Worm (Caenorhabditis elegans): ENCODE measurements around the gene din-1.
A peak's percentile ranks its signal among the peaks of the same experiment; 100 is the strongest.

din-1 gene

DNA sequence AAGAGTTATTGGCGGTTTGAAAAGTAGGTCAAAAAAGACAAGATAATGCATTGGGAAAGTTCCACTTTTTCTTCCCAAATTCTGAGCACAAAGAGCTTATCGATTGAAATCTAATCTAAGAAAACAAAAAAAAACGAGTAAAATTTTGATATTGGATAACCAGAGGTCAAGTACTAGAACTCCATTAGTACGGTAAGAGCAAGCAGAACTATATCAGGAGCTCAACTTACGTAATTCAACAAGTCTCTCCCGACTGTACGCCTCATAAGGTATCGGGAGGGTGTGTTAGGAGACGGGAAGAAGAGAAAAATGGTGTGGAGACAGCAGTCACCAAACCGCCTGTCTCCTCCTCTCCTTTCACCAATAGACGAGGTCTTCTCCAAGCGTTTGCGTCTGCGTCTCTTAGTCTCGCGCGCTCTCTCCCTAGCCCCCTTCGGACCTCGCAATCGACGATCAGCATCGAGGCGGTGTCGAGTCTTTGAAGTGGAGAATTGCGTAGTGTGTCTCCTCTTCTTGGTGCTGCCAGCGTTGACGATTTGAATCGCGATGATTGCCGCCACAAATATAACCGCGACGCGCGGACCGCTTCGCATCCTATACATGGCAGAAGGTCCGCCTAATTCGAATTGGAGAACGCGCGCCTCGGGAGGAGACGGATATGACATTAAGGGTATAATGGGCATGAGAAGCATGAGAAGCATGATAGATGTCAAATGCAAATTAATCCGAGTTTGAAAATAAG is 66.3 kb downstream of the din-1 start, which contains the start of gene F54D5.5:
F54D5.5 (minus strand) TSS at position 51 of the 742 bp plus-strand sequence.
- TF ChIP-seq ceh-40 (GFP tag; IDR thresholded peaks at IDR 0.05) (no peak), unc-62 (GFP tag; optimal IDR thresholded peaks at IDR 0.05) (no peak), aptf-3 (GFP tag; IDR thresholded peaks at IDR 0.05) (no peak), hmg-1.2 (GFP tag; IDR thresholded peaks at IDR 0.05) (peak; percentile 71), let-526 (GFP tag; IDR thresholded peaks at IDR 0.05) (no peak), K12H6.12 (tag; optimal IDR thresholded peaks at IDR 0.05) (no peak), ztf-26 (tag; optimal IDR thresholded peaks at IDR 0.05) (no peak), snpc-4 (GFP tag; optimal IDR thresholded peaks at IDR 0.05) (no peak), snpc-4 (tag; optimal IDR thresholded peaks at IDR 0.05) (no peak), F23B12.7 (tag; optimal IDR thresholded peaks at IDR 0.05; ENCODE audit: insufficient read depth) (no peak), lsl-1 (GFP tag; optimal IDR thresholded peaks at IDR 0.05) (no peak), somi-1 (GFP tag; optimal IDR thresholded peaks at IDR 0.05) (no peak), Y53F4B.3 (GFP tag; IDR thresholded peaks at IDR 0.05) (no peak), attf-3 (GFP tag; conservative IDR thresholded peaks at IDR 0.05) (no peak), mcd-1 (GFP tag; IDR thresholded peaks at IDR 0.05) (no peak), sea-2 (GFP tag; IDR thresholded peaks at IDR 0.05) (no peak), efl-1 (GFP tag; optimal IDR thresholded peaks at IDR 0.05) (peak; percentile 23), xnd-1 (tag; optimal IDR thresholded peaks at IDR 0.05) (no peak), F10E7.11 (tag; optimal IDR thresholded peaks at IDR 0.05) (no peak), zfh-2 (GFP tag; conservative IDR thresholded peaks at IDR 0.05) (peak; percentile 84), nhr-120 (GFP tag; IDR thresholded peaks at IDR 0.05) (no peak)
